Worm (Caenorhabditis elegans) whole organism, L1 larva: ENCODE data around the gene serp-1.2.

Source experiments
- egl-27 ChIP-seq, 2 experiments: fragments of 150-350 bp in 1 of 2; sonication (generic microtip); optimal IDR thresholded peaks; 3 replicates each; lab custom pipeline; 2017 to 2018; ENCODE audit warnings: missing biosample characterization in 2 of 2, missing genetic modification characterization in 2 of 2, missing genetic modification reagents in 2 of 2
- nhr-76 ChIP-seq: sonication (generic microtip); optimal IDR thresholded peaks from 2 replicates; lab custom pipeline; 2017; ENCODE audit warnings: missing biosample characterization, missing genetic modification characterization
- nhr-77 ChIP-seq: fragments of 150-350 bp; optimal IDR thresholded peaks from 2 replicates; lab custom pipeline; 2014; ENCODE audit warnings: missing biosample characterization, missing genetic modification characterization
- snpc-4 ChIP-seq: fragments of 150-350 bp; optimal IDR thresholded peaks from 2 replicates; lab custom pipeline; 2014; ENCODE audit warnings: missing biosample characterization, missing genetic modification characterization

- TF ChIP-seq snpc-4 (tag; lab: Kevin White, UChicago) (no peak), nhr-77 (tag; lab: Kevin White, UChicago) (no peak), nhr-76 (tag; lab: Kevin White, UChicago) (no peak), egl-27 (tag; optimal IDR thresholded peaks at IDR 0.05; lab: Kevin White, UChicago) (no peak)
These were observed 42.5 kb downstream of the serp-1.2 start, which contains the start of the genes K07H8.5 and K07H8.8 for ce11 chrIV:8268024-8268423.
